Fruit fly (Drosophila melanogaster) whole organism, wandering third instar larva: ENCODE measurements around the gene CG42399.

ENCODE experiments used
- h ChIP-seq: fragments of 200-800 bp; sonication (Bioruptor generic); optimal IDR thresholded peaks from 3 replicates; lab custom pipeline; 2016; ENCODE audit warnings: missing biosample characterization, mild to moderate bottlenecking, missing genetic modification characterization
- psq ChIP-seq: fragments of 200-800 bp; sonication (Bioruptor generic); optimal IDR thresholded peaks from 3 replicates; lab custom pipeline; 2017; ENCODE audit warnings: missing biosample characterization, mild to moderate bottlenecking, missing genetic modification characterization, moderate library complexity
- sv ChIP-seq: fragments of 200-800 bp; sonication (Bioruptor generic); optimal IDR thresholded peaks from 3 replicates; lab custom pipeline; 2016; ENCODE audit warnings: missing biosample characterization, missing genetic modification characterization

DNA sequence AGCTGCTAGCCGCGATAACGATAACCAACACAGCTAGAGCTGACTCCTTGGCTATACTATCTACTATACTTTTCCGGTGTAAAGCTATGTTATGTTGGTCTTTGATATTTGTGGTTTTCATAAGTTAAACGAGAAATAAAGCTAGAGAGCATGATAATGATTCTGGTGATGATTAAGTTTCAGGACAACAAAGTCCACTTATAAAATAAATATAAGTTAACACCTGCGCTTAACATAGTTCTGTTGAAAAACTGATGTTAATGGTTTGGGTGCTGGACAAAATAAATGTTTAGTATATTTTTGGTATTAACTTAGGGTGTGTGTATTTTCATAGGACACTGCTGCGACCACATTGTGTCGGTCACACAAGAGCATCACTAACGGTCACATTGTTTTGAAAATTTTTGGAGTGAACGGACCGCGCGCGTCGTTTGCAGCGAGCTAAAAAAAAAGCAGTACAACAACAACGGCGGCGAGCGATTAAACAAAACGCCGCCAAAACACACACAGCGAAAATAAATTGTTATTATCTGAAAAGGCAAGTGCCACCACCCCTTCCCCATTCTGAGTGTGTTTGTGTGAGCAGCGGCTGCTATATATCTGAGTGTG lies 5.7 kb upstream of the CG42399 start, which contains the start of the genes CG33635 and spen:
- TF ChIP-seq h (peak; percentile 72), sv (GFP tag; lab: Kevin White, UChicago) (no peak), psq (peak; percentile 55)
